Worm (Caenorhabditis elegans): ENCODE data around the gene srlf-35.

Gene srlf-35

DNA sequence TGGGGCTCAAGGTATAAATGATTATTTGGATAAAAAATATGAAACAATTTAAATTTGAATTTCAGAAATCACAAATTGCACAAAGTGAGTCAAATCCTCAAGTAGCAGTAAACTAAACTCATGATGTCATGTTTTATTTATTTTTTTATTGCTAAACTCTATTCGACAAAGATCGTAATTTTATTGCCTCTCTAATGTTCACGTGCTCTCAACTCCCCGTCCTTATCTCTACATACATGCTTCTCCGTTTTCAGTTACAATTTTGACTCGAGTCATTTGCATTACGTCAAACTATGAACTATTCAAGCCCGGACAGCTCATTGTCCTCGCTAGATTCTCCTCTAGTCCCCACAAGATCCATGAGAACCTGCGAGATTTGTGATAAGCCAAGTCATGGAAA, 29.3 kb upstream of the srlf-35 start, which contains the start of gene nhr-99:
Gene nhr-99 (plus strand): TSS at position 263 of the 400 bp plus-strand sequence.
- TF ChIP-seq zfp-3 (GFP tag; conservative IDR thresholded peaks at IDR 0.05) (no peak), hlh-11 (tag; optimal IDR thresholded peaks at IDR 0.05) (peak; percentile 61), jun-1 (tag; optimal IDR thresholded peaks at IDR 0.05) (no peak), mdl-1 (tag; optimal IDR thresholded peaks at IDR 0.05) (peak in 1 of 2 experiments; percentile 45), dmd-9 (GFP tag; IDR thresholded peaks at IDR 0.05) (no peak), ZK337.2 (GFP tag; IDR thresholded peaks at IDR 0.05) (no peak), vab-7 (GFP tag; IDR thresholded peaks at IDR 0.05) (no peak), zip-11 (GFP tag; IDR thresholded peaks at IDR 0.05) (no peak), mxl-3 (GFP tag; optimal IDR thresholded peaks at IDR 0.05) (peak; percentile 27), lin-39 (tag; optimal IDR thresholded peaks at IDR 0.05) (no peak), tra-1 (GFP tag; IDR thresholded peaks at IDR 0.05) (no peak), dmd-8 (GFP tag; IDR thresholded peaks at IDR 0.05) (no peak), ceh-32 (tag; optimal IDR thresholded peaks at IDR 0.05; ENCODE audit: poor library complexity) (no peak), rbr-2 (tag; optimal IDR thresholded peaks at IDR 0.05) (no peak), nhr-10 (tag; optimal IDR thresholded peaks at IDR 0.05) (no peak), daf-8 (GFP tag; IDR thresholded peaks at IDR 0.05) (no peak), skn-1 (tag; optimal IDR thresholded peaks at IDR 0.05) (no peak), daf-19 (GFP tag; conservative IDR thresholded peaks at IDR 0.05) (no peak), snpc-1.2 (GFP tag; IDR thresholded peaks at IDR 0.05) (no peak), lin-13 (GFP tag; optimal IDR thresholded peaks at IDR 0.05) (no peak), lim-7 (GFP tag; IDR thresholded peaks at IDR 0.05) (no peak), fos-1 (tag; optimal IDR thresholded peaks at IDR 0.05) (no peak), nhr-28 (tag; optimal IDR thresholded peaks at IDR 0.05) (peak; percentile 80), nhr-237 (tag; optimal IDR thresholded peaks at IDR 0.05) (no peak), dmd-6 (GFP tag; IDR thresholded peaks at IDR 0.05) (peak; percentile 79), hlh-30 (tag; optimal IDR thresholded peaks at IDR 0.05; ENCODE audit: insufficient read depth) (peak; percentile 39), php-3 (GFP tag; IDR thresholded peaks at IDR 0.05) (peak; percentile 94), mdt-29 (GFP tag; IDR thresholded peaks at IDR 0.05) (no peak), Y105C5A.15 (GFP tag; IDR thresholded peaks at IDR 0.05) (no peak), lir-3 (tag; optimal IDR thresholded peaks at IDR 0.05) (no peak), dve-1 (tag; optimal IDR thresholded peaks at IDR 0.05; ENCODE audit: insufficient read depth) (peak; percentile 71), nhr-76 (tag; optimal IDR thresholded peaks at IDR 0.05) (no peak), mep-1 (tag; optimal IDR thresholded peaks at IDR 0.05) (no peak), sdz-12 (GFP tag; optimal IDR thresholded peaks at IDR 0.05) (no peak), lsy-2 (tag; optimal IDR thresholded peaks at IDR 0.05) (no peak), daf-12 (tag; optimal IDR thresholded peaks at IDR 0.05) (no peak), nhr-102 (tag; optimal IDR thresholded peaks at IDR 0.05) (no peak), tag-97 (GFP tag; IDR thresholded peaks at IDR 0.05) (no peak), nhr-77 (tag; optimal IDR thresholded peaks at IDR 0.05) (peak; percentile 47), R02D3.7 (tag; optimal IDR thresholded peaks at IDR 0.05) (no peak), spr-1 (tag; optimal IDR thresholded peaks at IDR 0.05) (no peak), daf-16 (GFP tag; optimal IDR thresholded peaks at IDR 0.05) (no peak), daf-16 (tag; optimal IDR thresholded peaks at IDR 0.05) (peak; percentile 75), pha-4 (GFP tag; IDR thresholded peaks at IDR 0.05) (no peak), pha-4 (tag; optimal IDR thresholded peaks at IDR 0.05) (no peak), pqm-1 (tag; optimal IDR thresholded peaks at IDR 0.05) (peak; percentile 46)
